Worm (Caenorhabditis elegans) whole organism, L4 larva: ENCODE measurements around the gene Y41D4A.1.
A peak's percentile ranks its signal among the peaks of the same experiment; 100 is the strongest.

Experiments used
- F10B5.3 ChIP-seq: sonication (generic microtip); optimal IDR thresholded peaks from 2 replicates; lab custom pipeline; 2016; ENCODE audit warnings: mild to moderate bottlenecking, missing genetic modification characterization, missing compliant biosample characterization
- F26F4.8 ChIP-seq: fragments of 200-800 bp; sonication (Bioruptor generic); conservative IDR thresholded peaks from 2 replicates; pipeline ENCODE4 v1.3.6; 2022; ENCODE audit warnings: missing genetic modification characterization, missing compliant biosample characterization
- F37D6.2 ChIP-seq: sonication (generic microtip); optimal IDR thresholded peaks from 2 replicates; lab custom pipeline; 2016; ENCODE audit warnings: mild to moderate bottlenecking, missing genetic modification characterization, missing compliant biosample characterization
- R02D3.7 ChIP-seq: fragments of 150-350 bp; sonication (generic microtip); optimal IDR thresholded peaks from 3 replicates; lab custom pipeline; 2014; ENCODE audit warnings: missing biosample characterization, missing genetic modification characterization
- T26A8.4 ChIP-seq: fragments of 200-800 bp; sonication (Bioruptor generic); IDR thresholded peaks from 2 replicates; pipeline ENCODE4 v1.3.6; 2022; ENCODE audit warnings: missing genetic modification characterization, missing compliant biosample characterization
- ZK337.2 ChIP-seq: fragments of 200-800 bp; sonication (Bioruptor generic); IDR thresholded peaks from 2 replicates; pipeline ENCODE4 v1.3.6; 2022; ENCODE audit warnings: missing genetic modification reagents, missing genetic modification characterization, missing compliant biosample characterization
- ZK546.5 ChIP-seq, 2 experiments: sonication (generic microtip); optimal IDR thresholded peaks; 2 replicates each; lab custom pipeline; 2017; ENCODE audit warnings: missing biosample characterization in 2 of 2, missing genetic modification characterization in 2 of 2
- aha-1 ChIP-seq: fragments of 150-350 bp; peaks from one replicate; lab custom pipeline; 2014; ENCODE audit warnings: missing biosample characterization, missing genetic modification characterization
- aly-2 ChIP-seq: sonication (generic microtip); optimal IDR thresholded peaks from 2 replicates; lab custom pipeline; 2018; ENCODE audit warnings: missing biosample characterization, missing genetic modification characterization
- ceh-28 ChIP-seq: fragments of 150-350 bp; optimal IDR thresholded peaks from 2 replicates; lab custom pipeline; 2014; ENCODE audit warnings: missing biosample characterization, missing genetic modification reagents, missing genetic modification characterization
- ceh-32 ChIP-seq: sonication (generic microtip); optimal IDR thresholded peaks from 2 replicates; lab custom pipeline; 2016; ENCODE audit warnings: mild to moderate bottlenecking, missing genetic modification characterization, missing compliant biosample characterization; ENCODE audit not compliant: poor library complexity
- ceh-62 ChIP-seq: sonication (generic microtip); optimal IDR thresholded peaks from 2 replicates; lab custom pipeline; 2017; ENCODE audit warnings: missing biosample characterization, missing genetic modification characterization
- daf-16 ChIP-seq, 3 experiments: sonication (generic microtip); optimal IDR thresholded peaks; 2 replicates each; lab custom pipeline; 2016 to 2017; ENCODE audit warnings: missing genetic modification characterization in 3 of 3, missing genetic modification reagents in 3 of 3, mild to moderate bottlenecking in 2 of 3, missing compliant biosample characterization in 2 of 3, missing biosample characterization in 1 of 3, moderate library complexity in 1 of 3
- daf-19 ChIP-seq: fragments of 200-800 bp; sonication (Bioruptor generic); conservative IDR thresholded peaks from 2 replicates; pipeline ENCODE4 v1.3.6; 2022; ENCODE audit warnings: missing genetic modification characterization, missing compliant biosample characterization
- daf-8 ChIP-seq: fragments of 200-800 bp; sonication (Bioruptor generic); IDR thresholded peaks from 2 replicates; pipeline ENCODE4 v1.3.6; 2022; ENCODE audit warnings: missing genetic modification characterization, missing compliant biosample characterization
- dmd-6 ChIP-seq: fragments of 200-800 bp; sonication (Bioruptor generic); IDR thresholded peaks from 2 replicates; pipeline ENCODE4 v1.3.6; 2022; ENCODE audit warnings: missing genetic modification reagents, missing genetic modification characterization, missing compliant biosample characterization
- dve-1 ChIP-seq: sonication (generic microtip); optimal IDR thresholded peaks from 2 replicates; lab custom pipeline; 2017; ENCODE audit warnings: antibody characterized with exemption, mild to moderate bottlenecking, missing genetic modification characterization, missing compliant biosample characterization; ENCODE audit not compliant: insufficient read depth
- egl-27 ChIP-seq: sonication (generic microtip); optimal IDR thresholded peaks from 3 replicates; lab custom pipeline; 2017; ENCODE audit warnings: missing biosample characterization, missing genetic modification reagents, missing genetic modification characterization
- fkh-10 ChIP-seq: fragments of 150-350 bp; optimal IDR thresholded peaks from 2 replicates; lab custom pipeline; 2014; ENCODE audit warnings: missing biosample characterization, missing genetic modification reagents, missing genetic modification characterization
- fos-1 ChIP-seq: fragments of 150-350 bp; optimal IDR thresholded peaks from 2 replicates; lab custom pipeline; 2014; ENCODE audit warnings: missing biosample characterization, missing genetic modification characterization
- gei-8 ChIP-seq: fragments of 200-800 bp; sonication (Bioruptor generic); optimal IDR thresholded peaks from 2 replicates; lab custom pipeline; 2018; ENCODE audit warnings: mild to moderate bottlenecking, missing genetic modification characterization, missing compliant biosample characterization
- hlh-11 ChIP-seq: fragments of 200-800 bp; sonication (Bioruptor generic); optimal IDR thresholded peaks from 2 replicates; lab custom pipeline; 2018; ENCODE audit warnings: mild to moderate bottlenecking, missing genetic modification characterization, missing compliant biosample characterization
- hlh-30 ChIP-seq: sonication (generic microtip); optimal IDR thresholded peaks from 2 replicates; lab custom pipeline; 2017; ENCODE audit warnings: antibody characterized with exemption, mild to moderate bottlenecking, missing genetic modification characterization, missing compliant biosample characterization; ENCODE audit not compliant: insufficient read depth
- lin-13 ChIP-seq: fragments of 150-350 bp; optimal IDR thresholded peaks from 2 replicates; lab custom pipeline; 2014; ENCODE audit warnings: missing biosample characterization, missing genetic modification reagents, missing genetic modification characterization
- lin-15B ChIP-seq: fragments of 150-350 bp; sonication (generic microtip); optimal IDR thresholded peaks from 3 replicates; lab custom pipeline; 2014; ENCODE audit warnings: missing biosample characterization, missing genetic modification characterization
- lin-29 ChIP-seq: fragments of 200-800 bp; sonication (Bioruptor generic); IDR thresholded peaks from 2 replicates; pipeline ENCODE4 v1.3.6; 2022; ENCODE audit warnings: missing genetic modification reagents, missing genetic modification characterization, missing compliant biosample characterization
- lin-39 ChIP-seq: fragments of 150-350 bp; optimal IDR thresholded peaks from 2 replicates; lab custom pipeline; 2014; ENCODE audit warnings: missing biosample characterization, missing genetic modification reagents, missing genetic modification characterization
- madf-9 ChIP-seq: fragments of 200-800 bp; sonication (Bioruptor generic); conservative IDR thresholded peaks from 2 replicates; pipeline ENCODE4 v1.3.6; 2022; ENCODE audit warnings: missing genetic modification reagents, missing genetic modification characterization, missing compliant biosample characterization
- mxl-3 ChIP-seq: fragments of 200-800 bp; sonication (Bioruptor generic); optimal IDR thresholded peaks from 2 replicates; lab custom pipeline; 2018; ENCODE audit warnings: mild to moderate bottlenecking, missing genetic modification characterization, missing compliant biosample characterization
- nhr-102 ChIP-seq: sonication (generic microtip); optimal IDR thresholded peaks from 2 replicates; lab custom pipeline; 2016; ENCODE audit warnings: mild to moderate bottlenecking, missing genetic modification characterization, moderate library complexity, missing compliant biosample characterization
- nhr-28 ChIP-seq: fragments of 150-350 bp; optimal IDR thresholded peaks from 2 replicates; lab custom pipeline; 2014; ENCODE audit warnings: missing biosample characterization, missing genetic modification characterization
- nhr-41 ChIP-seq: fragments of 200-800 bp; sonication (Bioruptor generic); IDR thresholded peaks from 2 replicates; pipeline ENCODE4 v1.3.6; 2022; ENCODE audit warnings: missing genetic modification reagents, missing genetic modification characterization, missing compliant biosample characterization
- nhr-48 ChIP-seq: sonication (generic microtip); optimal IDR thresholded peaks from 2 replicates; lab custom pipeline; 2016; ENCODE audit warnings: mild to moderate bottlenecking, missing genetic modification characterization, missing compliant biosample characterization
- php-3 ChIP-seq: fragments of 200-800 bp; sonication (Bioruptor generic); IDR thresholded peaks from 2 replicates; pipeline ENCODE4 v1.3.6; 2022; ENCODE audit warnings: missing genetic modification reagents, missing genetic modification characterization, missing compliant biosample characterization
- saeg-2 ChIP-seq: fragments of 200-800 bp; sonication (Bioruptor generic); IDR thresholded peaks from 2 replicates; pipeline ENCODE4 v1.3.6; 2022; ENCODE audit warnings: missing genetic modification reagents, missing genetic modification characterization, missing compliant biosample characterization
- sdz-12 ChIP-seq: fragments of 200-800 bp; sonication (Bioruptor generic); optimal IDR thresholded peaks from 2 replicates; lab custom pipeline; 2018; ENCODE audit warnings: mild to moderate bottlenecking, missing genetic modification characterization, missing compliant biosample characterization
- set-16 ChIP-seq: fragments of 200-800 bp; sonication (Bioruptor generic); IDR thresholded peaks from 2 replicates; pipeline ENCODE4 v1.3.6; 2022; ENCODE audit warnings: missing genetic modification reagents, missing genetic modification characterization, missing compliant biosample characterization
- skn-1 ChIP-seq: fragments of 150-350 bp; optimal IDR thresholded peaks from 2 replicates; lab custom pipeline; 2014; ENCODE audit warnings: missing biosample characterization, missing genetic modification characterization
- snpc-4 ChIP-seq: fragments of 150-350 bp; optimal IDR thresholded peaks from 2 replicates; lab custom pipeline; 2014; ENCODE audit warnings: missing biosample characterization, missing genetic modification characterization
- spr-3 ChIP-seq: fragments of 200-800 bp; sonication (Bioruptor generic); optimal IDR thresholded peaks from 2 replicates; lab custom pipeline; 2018; ENCODE audit warnings: mild to moderate bottlenecking, missing genetic modification characterization, missing compliant biosample characterization
- tra-1 ChIP-seq: fragments of 200-800 bp; sonication (Bioruptor generic); IDR thresholded peaks from 2 replicates; pipeline ENCODE4 v1.3.6; 2022; ENCODE audit warnings: missing genetic modification reagents, missing genetic modification characterization, missing compliant biosample characterization
- zfp-2 ChIP-seq: sonication (generic microtip); optimal IDR thresholded peaks from 2 replicates; lab custom pipeline; 2016; ENCODE audit warnings: mild to moderate bottlenecking, missing genetic modification characterization, missing compliant biosample characterization

Gene Y41D4A.1

ce11 chrIV:1739366-1740104 is 32.4 kb upstream of the Y41D4A.1 start (continued):
- TF ChIP-seq R02D3.7 (tag; lab: Kevin White, UChicago): no peak
- TF ChIP-seq skn-1 (tag; lab: Kevin White, UChicago): no peak
- no peak for TF ChIP-seq ceh-62 (tag; lab: Kevin White, UChicago)
- TF ChIP-seq daf-8 (GFP tag; lab: Robert Waterston, UW): no peak
- peak; percentile 75 for TF ChIP-seq hlh-30 (tag; lab: Kevin White, UChicago)

- no peak for TF ChIP-seq sdz-12 (GFP tag; lab: Kevin White, UChicago)
- no peak for TF ChIP-seq ceh-32 (tag; lab: Kevin White, UChicago)
- peak; percentile 35 for TF ChIP-seq aha-1 (tag; lab: Kevin White, UChicago)
- peak; percentile 9 for TF ChIP-seq nhr-28 (tag; lab: Kevin White, UChicago)
- TF ChIP-seq daf-16 (GFP tag; optimal IDR thresholded peaks at IDR 0.05; lab: Kevin White, UChicago): no peak
- TF ChIP-seq daf-16 (tag; optimal IDR thresholded peaks at IDR 0.05; lab: Kevin White, UChicago): peak; percentile 18
- peak; percentile 25 for TF ChIP-seq hlh-11 (tag; lab: Kevin White, UChicago)
- TF ChIP-seq lin-13: no peak
- TF ChIP-seq ceh-28 (tag; lab: Kevin White, UChicago): peak; percentile 90
- no peak for TF ChIP-seq nhr-48 (tag; lab: Kevin White, UChicago)
Observed at ce11 chrIV:1740105-1741023, 31.6 kb upstream of the Y41D4A.1 start, which contains the start of gene ptpn-22. Gene ptpn-22, minus strand, starts transcription at chrIV:1740262.

ce11 chrIV:1745453-1746051 is 26.4 kb upstream of the Y41D4A.1 start, which contains the start of the genes Y41D4A.6 and Y41D4A.4:
Gene Y41D4A.6, minus strand, starts transcription at chrIV:1745503.
Gene Y41D4A.4, plus strand, starts transcription at chrIV:1746001.
- TF ChIP-seq saeg-2 (GFP tag; lab: Robert Waterston, UW): no peak
- TF ChIP-seq mxl-3: peak; percentile 91
- TF ChIP-seq nhr-41 (GFP tag; lab: Robert Waterston, UW): no peak
- no peak for TF ChIP-seq F26F4.8
- TF ChIP-seq fos-1 (tag; lab: Kevin White, UChicago): no peak
- TF ChIP-seq madf-9 (GFP tag; lab: Robert Waterston, UW): peak; percentile 81
- no peak for TF ChIP-seq fkh-10 (GFP tag; lab: Kevin White, UChicago)
- TF ChIP-seq nhr-102 (tag; lab: Kevin White, UChicago): peak; percentile 48
- 0 out of 2 replicates have a peak, but pooled peaks have one; percentile 24 for TF ChIP-seq php-3 (GFP tag; lab: Robert Waterston, UW)
- TF ChIP-seq aha-1 (tag; lab: Kevin White, UChicago): peak; percentile 95
- TF ChIP-seq egl-27 (tag; lab: Kevin White, UChicago): no peak
- no peak for TF ChIP-seq tra-1 (GFP tag; lab: Robert Waterston, UW)
- TF ChIP-seq spr-3 (GFP tag; lab: Kevin White, UChicago): no peak
- no peak for TF ChIP-seq gei-8 (GFP tag; lab: Kevin White, UChicago)
- TF ChIP-seq T26A8.4 (GFP tag; lab: Robert Waterston, UW): 0 out of 2 replicates have a peak, but pooled peaks have one; percentile 22
- peak; percentile 54 for TF ChIP-seq F37D6.2
- TF ChIP-seq sdz-12 (GFP tag; lab: Kevin White, UChicago): peak; percentile 53
- peak; percentile 43; the same call in 1 of the 2 replicates for TF ChIP-seq dmd-6 (GFP tag; lab: Robert Waterston, UW)
- no peak for TF ChIP-seq snpc-4 (tag; lab: Kevin White, UChicago)
- TF ChIP-seq lin-29 (GFP tag; lab: Robert Waterston, UW): no peak
- TF ChIP-seq lin-39 (tag; lab: Kevin White, UChicago): no peak
- TF ChIP-seq dve-1: peak; percentile 75
- peak; percentile 18; the same call in 1 of the 2 replicates for TF ChIP-seq set-16 (GFP tag; lab: Robert Waterston, UW)
- no peak for TF ChIP-seq ceh-62 (tag; lab: Kevin White, UChicago)
- no peak for TF ChIP-seq aly-2
- peak; percentile 86 for TF ChIP-seq ZK337.2 (GFP tag; lab: Robert Waterston, UW)
- TF ChIP-seq F10B5.3: no peak
- TF ChIP-seq hlh-11 (tag; lab: Kevin White, UChicago): peak; percentile 78
- no peak for TF ChIP-seq daf-19 (GFP tag; lab: Robert Waterston, UW)
- peak; percentile 10 for TF ChIP-seq zfp-2
- TF ChIP-seq lin-15B: peak; percentile 37
- TF ChIP-seq ZK546.5 (tag; optimal IDR thresholded peaks at IDR 0.05; lab: Kevin White, UChicago): no peak
